Fruit fly (Drosophila melanogaster): ENCODE data around the gene Sirt6.

Gene Sirt6

DNA sequence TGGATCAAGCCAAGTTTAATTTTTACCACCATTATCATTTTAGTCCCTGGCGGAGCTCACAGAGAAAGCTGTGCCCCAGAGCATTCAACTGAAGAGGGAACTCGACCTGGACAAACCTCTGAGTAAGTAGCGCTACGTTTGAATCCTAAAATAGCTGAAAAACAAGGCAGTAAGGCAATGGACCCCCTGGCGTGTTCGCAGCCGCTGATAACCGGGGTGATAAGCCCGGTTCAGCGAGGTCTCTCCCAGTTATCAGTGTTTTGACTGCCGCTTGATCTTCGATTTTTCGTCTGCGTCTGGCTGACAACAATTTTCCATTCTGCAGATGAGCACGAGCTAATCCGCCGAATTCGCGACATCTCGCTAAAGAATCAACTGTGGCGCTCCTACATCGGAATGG lies 9.8 kb downstream of the Sirt6 start:
- TF ChIP-seq dmrt93B (GFP tag; optimal IDR thresholded peaks at IDR 0.05) = no peak
- no peak for TF ChIP-seq Abd-B (GFP tag; optimal IDR thresholded peaks at IDR 0.05)
- TF ChIP-seq Mio (GFP tag; optimal IDR thresholded peaks at IDR 0.05) = no peak
- TF ChIP-seq dl (GFP tag; optimal IDR thresholded peaks at IDR 0.05; ENCODE audit: insufficient read depth in 1 of 2, partially characterized antibody in 2 of 2) = no peak
- no peak for TF ChIP-seq Vsx2 (GFP tag; optimal IDR thresholded peaks at IDR 0.05; ENCODE audit: partially characterized antibody)
- no peak for TF ChIP-seq br (GFP tag; optimal IDR thresholded peaks at IDR 0.05)
- no peak for TF ChIP-seq HLH106 (tag; optimal IDR thresholded peaks at IDR 0.05)
- TF ChIP-seq N (GFP tag; optimal IDR thresholded peaks at IDR 0.05) = no peak
- no peak for TF ChIP-seq h (GFP tag; optimal IDR thresholded peaks at IDR 0.05)
- TF ChIP-seq CG9705 (GFP tag; optimal IDR thresholded peaks at IDR 0.05) = no peak

dm6 chr3R:10251218-10251617 lies 10.4 kb downstream of the Sirt6 start, which contains the start of gene CG3999:
Gene CG3999 (plus strand): TSS chr3R:10251518.
- TF ChIP-seq tai (GFP tag; optimal IDR thresholded peaks at IDR 0.05) = no peak
- no peak for TF ChIP-seq Hnf4 (GFP tag; optimal IDR thresholded peaks at IDR 0.05)
- no peak for TF ChIP-seq CrebA (GFP tag; optimal IDR thresholded peaks at IDR 0.05; ENCODE audit: borderline replicate concordance)
- no peak for TF ChIP-seq OdsH (GFP tag; optimal IDR thresholded peaks at IDR 0.05)
- TF ChIP-seq woc (GFP tag; optimal IDR thresholded peaks at IDR 0.05) = no peak
- no peak for TF ChIP-seq usp (GFP tag; optimal IDR thresholded peaks at IDR 0.05)
- no peak for TF ChIP-seq rgr (GFP tag; optimal IDR thresholded peaks at IDR 0.05)
- no peak for TF ChIP-seq brk (GFP tag; optimal IDR thresholded peaks at IDR 0.05)
- no peak for TF ChIP-seq dmrt93B (GFP tag; optimal IDR thresholded peaks at IDR 0.05)
- TF ChIP-seq Dif (GFP tag; optimal IDR thresholded peaks at IDR 0.05; ENCODE audit: partially characterized antibody) = no peak
- no peak for TF ChIP-seq h (GFP tag; optimal IDR thresholded peaks at IDR 0.05)
- no peak for TF ChIP-seq Mio (GFP tag; optimal IDR thresholded peaks at IDR 0.05)

DNA sequence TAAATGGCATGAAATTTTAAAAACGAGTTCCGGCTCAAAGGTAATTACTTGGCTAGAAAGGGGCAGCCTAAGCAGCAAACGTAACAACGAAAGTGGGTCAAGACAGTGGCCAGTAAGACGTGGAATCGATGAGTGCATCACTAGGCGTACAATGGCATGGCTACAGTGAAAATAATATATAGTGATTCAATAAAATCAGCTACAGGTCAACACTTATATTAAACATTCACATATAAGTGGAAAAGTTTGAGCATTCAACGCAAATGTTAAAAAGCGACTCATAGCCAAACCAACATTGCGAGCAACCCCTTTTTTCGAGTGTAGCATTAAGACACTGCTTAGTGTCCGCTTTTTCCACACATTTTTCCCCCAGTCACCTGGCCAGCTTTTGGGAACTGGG lies 33.7 kb downstream of the Sirt6 start:
- TF ChIP-seq ey (GFP tag; optimal IDR thresholded peaks at IDR 0.05) (no peak), Hnf4 (GFP tag; optimal IDR thresholded peaks at IDR 0.05) (no peak), dsf (GFP tag; optimal IDR thresholded peaks at IDR 0.05; ENCODE audit: borderline replicate concordance) (no peak), Jra (GFP tag; optimal IDR thresholded peaks at IDR 0.05) (no peak), CrebA (GFP tag; optimal IDR thresholded peaks at IDR 0.05; ENCODE audit: borderline replicate concordance) (no peak), lola (GFP tag; optimal IDR thresholded peaks at IDR 0.05) (no peak), Sp1 (GFP tag; optimal IDR thresholded peaks at IDR 0.05) (no peak), br (GFP tag; optimal IDR thresholded peaks at IDR 0.05) (no peak), woc (GFP tag; optimal IDR thresholded peaks at IDR 0.05) (no peak), OdsH (GFP tag; optimal IDR thresholded peaks at IDR 0.05) (no peak), tai (GFP tag; optimal IDR thresholded peaks at IDR 0.05) (no peak), CG9705 (GFP tag; optimal IDR thresholded peaks at IDR 0.05) (no peak), Vsx2 (GFP tag; optimal IDR thresholded peaks at IDR 0.05; ENCODE audit: partially characterized antibody) (no peak), dl (GFP tag; optimal IDR thresholded peaks at IDR 0.05; ENCODE audit: insufficient read depth in 1 of 2, partially characterized antibody in 2 of 2) (no peak), Rel (GFP tag; optimal IDR thresholded peaks at IDR 0.05) (no peak), Rel (tag; optimal IDR thresholded peaks at IDR 0.05) (no peak), dmrt93B (GFP tag; optimal IDR thresholded peaks at IDR 0.05) (no peak), h (GFP tag; optimal IDR thresholded peaks at IDR 0.05) (no peak), sv (GFP tag; optimal IDR thresholded peaks at IDR 0.05) (no peak)

DNA sequence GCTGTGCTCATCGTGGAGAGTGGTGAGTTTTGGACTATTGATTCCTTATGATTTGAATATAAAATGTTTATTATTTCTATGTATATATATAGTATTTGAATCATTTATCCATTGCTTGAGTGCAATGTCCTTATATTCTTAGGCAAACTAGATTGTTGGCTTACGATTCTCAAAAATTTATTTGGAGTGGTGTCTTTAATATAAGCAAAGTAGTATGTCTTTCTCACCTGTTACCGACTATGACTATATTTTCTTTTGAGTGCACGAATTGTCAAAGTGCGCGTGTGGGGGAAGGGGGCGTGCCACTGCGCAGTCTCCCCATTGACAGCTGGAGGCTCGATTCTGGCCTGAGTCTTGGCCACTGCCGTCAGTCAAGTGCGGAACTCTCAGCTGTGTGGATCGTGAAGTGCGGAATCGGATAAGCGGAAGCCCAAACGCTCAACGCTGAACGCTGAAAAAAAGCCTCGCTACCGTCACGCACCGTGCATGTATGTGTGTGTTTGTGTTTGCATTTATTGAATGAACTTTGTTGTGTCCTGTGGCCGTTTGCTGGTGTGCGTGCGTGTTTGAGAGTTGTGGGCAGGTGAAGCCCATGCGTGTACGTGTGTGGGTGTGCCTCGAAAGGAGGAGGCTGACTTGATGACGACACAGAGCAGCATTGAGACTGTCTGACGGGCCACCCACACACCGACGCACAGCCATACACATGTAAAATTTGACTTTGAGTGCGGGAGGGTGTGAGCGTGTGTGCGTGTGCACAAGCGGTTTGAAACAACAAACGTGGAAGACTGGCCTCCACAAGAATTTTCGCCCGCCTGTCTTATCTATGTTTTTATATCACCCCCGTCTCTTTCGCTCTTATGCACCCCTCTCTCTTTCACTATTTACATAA lies 35.3 kb downstream of the Sirt6 start:
- TF ChIP-seq Mio (GFP tag; optimal IDR thresholded peaks at IDR 0.05) (no peak), Sp1 (GFP tag; optimal IDR thresholded peaks at IDR 0.05) (no peak), pan (optimal IDR thresholded peaks at IDR 0.05) (no peak), jim (GFP tag; optimal IDR thresholded peaks at IDR 0.05) (no peak), dmrt93B (GFP tag; optimal IDR thresholded peaks at IDR 0.05) (no peak), Myc (optimal IDR thresholded peaks at IDR 0.05) (no peak), Dif (GFP tag; optimal IDR thresholded peaks at IDR 0.05; ENCODE audit: partially characterized antibody) (no peak), usp (GFP tag; optimal IDR thresholded peaks at IDR 0.05) (no peak), lola (GFP tag; optimal IDR thresholded peaks at IDR 0.05) (no peak), br (GFP tag; optimal IDR thresholded peaks at IDR 0.05) (no peak), sage (GFP tag; optimal IDR thresholded peaks at IDR 0.05) (no peak), CrebA (GFP tag; optimal IDR thresholded peaks at IDR 0.05; ENCODE audit: borderline replicate concordance) (no peak)
